Fruit fly (Drosophila melanogaster): ENCODE results near the gene RpL26.

RpL26 gene

DNA sequence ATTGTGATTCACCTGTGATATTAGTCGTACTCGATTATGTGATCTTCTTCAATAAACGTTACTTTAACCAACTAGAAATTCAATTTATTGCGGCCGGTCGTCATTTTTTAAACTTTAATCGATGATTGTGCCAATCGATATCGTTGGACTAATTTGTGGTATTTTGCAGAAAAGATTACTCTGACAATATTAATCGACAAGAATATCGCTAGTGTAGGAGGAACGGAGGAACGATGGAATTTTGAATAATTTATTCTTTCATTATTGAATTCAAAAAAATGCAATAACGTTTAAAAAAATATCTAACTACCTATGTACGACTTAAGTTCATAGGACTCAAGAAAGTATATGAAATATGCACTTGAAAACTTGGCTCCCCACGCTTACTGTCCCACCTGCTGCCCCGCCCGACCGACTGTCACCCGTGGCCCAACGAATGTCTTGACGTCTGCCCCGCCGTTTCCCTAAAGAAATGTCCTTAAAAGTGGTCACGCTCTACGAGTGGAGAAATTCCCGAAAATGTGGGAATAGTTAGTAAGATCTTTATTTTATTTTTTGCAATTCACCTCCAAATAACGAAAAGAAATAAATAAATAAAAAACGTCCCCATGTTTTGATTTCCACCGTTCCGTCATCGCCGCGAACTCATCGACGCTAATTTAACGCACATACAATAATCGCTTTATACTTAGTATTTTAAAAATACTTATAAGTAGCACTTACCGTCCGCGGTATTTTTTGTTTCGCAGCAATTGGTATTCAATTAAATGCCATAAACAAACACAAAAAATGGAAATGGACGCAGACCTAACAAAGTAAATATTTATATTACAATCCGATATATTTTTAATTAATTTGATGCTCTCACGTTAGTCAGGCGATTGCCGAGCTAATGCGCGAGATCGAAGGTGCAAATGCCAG lies 33.0 kb upstream of the RpL26 start, which contains the start of gene CG14074 (continued):
- TF ChIP-seq Hr51 (GFP tag; optimal IDR thresholded peaks at IDR 0.05) (no peak), B-H1 (GFP tag; IDR thresholded peaks at IDR 0.05) (no peak), slbo (GFP tag; IDR thresholded peaks at IDR 0.05) (no peak), HLH4C (GFP tag; IDR thresholded peaks at IDR 0.05; ENCODE audit: partially characterized antibody) (peak; percentile 59; the same call in 2 of the 3 replicates), Lim3 (GFP tag; IDR thresholded peaks at IDR 0.05) (no peak), Sox100B (GFP tag; optimal IDR thresholded peaks at IDR 0.05) (no peak), Camta (GFP tag; optimal IDR thresholded peaks at IDR 0.05) (no peak), Optix (GFP tag; IDR thresholded peaks at IDR 0.05) (no peak), Eip74EF (GFP tag; optimal IDR thresholded peaks at IDR 0.05) (no peak), ewg (GFP tag; optimal IDR thresholded peaks at IDR 0.05) (no peak), CG11560 (tag; IDR thresholded peaks at IDR 0.05) (no peak), CG2129 (GFP tag; IDR thresholded peaks at IDR 0.05; ENCODE audit: partially characterized antibody) (peak; percentile 13; the same call in 1 of the 2 replicates), stc (GFP tag; IDR thresholded peaks at IDR 0.05) (no peak), CG16779 (GFP tag; IDR thresholded peaks at IDR 0.05) (no peak), Oaz (GFP tag; IDR thresholded peaks at IDR 0.05) (no peak), zfh1 (GFP tag; IDR thresholded peaks at IDR 0.05) (no peak), CG15696 (tag; optimal IDR thresholded peaks at IDR 0.05) (no peak), abd-A (tag; optimal IDR thresholded peaks at IDR 0.05) (no peak), Hr39 (optimal IDR thresholded peaks at IDR 0.05) (no peak), pnt (GFP tag; optimal IDR thresholded peaks at IDR 0.05) (no peak)

DNA sequence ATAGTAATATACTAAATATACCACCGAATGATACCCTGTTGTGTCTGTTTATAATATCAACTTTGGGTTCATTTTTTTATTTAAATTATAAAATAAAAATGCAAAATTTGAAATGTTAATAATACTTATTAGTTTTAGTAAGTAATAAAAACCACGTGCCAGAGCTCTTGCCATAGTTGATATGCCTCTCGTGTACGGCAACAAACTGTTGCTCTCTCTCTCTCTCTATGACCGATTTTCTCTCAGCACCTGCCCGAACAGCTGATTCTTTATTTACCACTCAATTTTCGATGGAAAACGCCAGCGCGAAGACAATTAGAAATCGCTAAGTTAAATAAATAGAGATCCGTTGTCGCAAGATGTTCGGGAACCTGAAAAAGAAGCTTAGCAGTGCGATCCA lies 31.2 kb upstream of the RpL26 start, which contains the start of gene Dysb:
TSS of gene Dysb (plus strand) at position 251 of the 400 bp plus-strand sequence.
- TF ChIP-seq ftz-f1 (GFP tag; optimal IDR thresholded peaks at IDR 0.05), result peak; percentile 49
- TF ChIP-seq HmgD (GFP tag; optimal IDR thresholded peaks at IDR 0.05), result no peak
- no peak for TF ChIP-seq CG1832 (GFP tag; optimal IDR thresholded peaks at IDR 0.05)
- peak; percentile 69 for TF ChIP-seq croc (GFP tag; conservative IDR thresholded peaks at IDR 0.05)
- no peak for TF ChIP-seq CG8478 (optimal IDR thresholded peaks at IDR 0.05)
- peak; percentile 52 for TF ChIP-seq fd64A (GFP tag; optimal IDR thresholded peaks at IDR 0.05)
- TF ChIP-seq YL-1 (GFP tag; optimal IDR thresholded peaks at IDR 0.05), result peak; percentile 66
- peak; percentile 81 for TF ChIP-seq fd3F (GFP tag; optimal IDR thresholded peaks at IDR 0.05)
- TF ChIP-seq CG12391 (tag; optimal IDR thresholded peaks at IDR 0.05), result peak; percentile 92
- peak; percentile 90 for TF ChIP-seq CG11504 (tag; optimal IDR thresholded peaks at IDR 0.05)
- TF ChIP-seq CG34376 (GFP tag; optimal IDR thresholded peaks at IDR 0.05), result peak; percentile 88
- TF ChIP-seq CG33213 (GFP tag; optimal IDR thresholded peaks at IDR 0.05), result peak; percentile 20
- peak; percentile 37 for TF ChIP-seq stwl (tag; optimal IDR thresholded peaks at IDR 0.05)
- no peak; the same call in 1 of the 2 replicates for TF ChIP-seq CG10959 (GFP tag; IDR thresholded peaks at IDR 0.05)
- peak in 1 of 2 experiments; percentile 56 for TF ChIP-seq Hr78 (GFP tag; optimal IDR thresholded peaks at IDR 0.05)
- peak; percentile 38 for TF ChIP-seq pfk (GFP tag; optimal IDR thresholded peaks at IDR 0.05)
- TF ChIP-seq CG10462 (GFP tag; optimal IDR thresholded peaks at IDR 0.05), result peak; percentile 45
- peak; percentile 83 for TF ChIP-seq Hr3 (GFP tag; optimal IDR thresholded peaks at IDR 0.05)
- peak; percentile 91 for TF ChIP-seq Asciz (GFP tag; optimal IDR thresholded peaks at IDR 0.05)
- peak; percentile 76 for TF ChIP-seq CG2889 (GFP tag; IDR thresholded peaks at IDR 0.05)
- TF ChIP-seq CG9876 (GFP tag; optimal IDR thresholded peaks at IDR 0.05), result no peak
- TF ChIP-seq CG30431 (GFP tag; optimal IDR thresholded peaks at IDR 0.05), result peak; percentile 59
- TF ChIP-seq Hmx (GFP tag; optimal IDR thresholded peaks at IDR 0.05), result peak; percentile 23
- peak; percentile 88 for TF ChIP-seq CG10267 (tag; optimal IDR thresholded peaks at IDR 0.05)
- TF ChIP-seq CG1024 (GFP tag; IDR thresholded peaks at IDR 0.05), result peak; percentile 79
- peak; percentile 26 for TF ChIP-seq shn (GFP tag; optimal IDR thresholded peaks at IDR 0.05)
- no peak for TF ChIP-seq CG12236 (GFP tag; optimal IDR thresholded peaks at IDR 0.05)
- peak; percentile 94 for TF ChIP-seq CG17328 (GFP tag; IDR thresholded peaks at IDR 0.05)
- TF ChIP-seq CG6689 (GFP tag; IDR thresholded peaks at IDR 0.05), result peak; percentile 86
- no peak for TF ChIP-seq CG15073 (GFP tag; optimal IDR thresholded peaks at IDR 0.05)
